Worm (Caenorhabditis elegans) whole organism, young adult: ENCODE measurements around the gene cest-35.1.

Experiments used
- ZK185.1 ChIP-seq: sonication (generic microtip); optimal IDR thresholded peaks from 2 replicates; lab custom pipeline; 2016; ENCODE audit warnings: mild to moderate bottlenecking, missing genetic modification characterization, missing compliant biosample characterization; ENCODE audit not compliant: poor library complexity, severe bottlenecking
- cebp-2 ChIP-seq: fragments of 200-800 bp; sonication (Bioruptor generic); IDR thresholded peaks from 2 replicates; pipeline ENCODE4 v1.3.6; 2022; ENCODE audit warnings: missing genetic modification characterization, missing compliant biosample characterization
- lir-1 ChIP-seq: fragments of 200-800 bp; sonication (Bioruptor generic); conservative IDR thresholded peaks from 2 replicates; pipeline ENCODE4 v1.3.6; 2022; ENCODE audit warnings: missing genetic modification reagents, missing genetic modification characterization, missing compliant biosample characterization
- nfya-1 ChIP-seq: sonication (generic microtip); optimal IDR thresholded peaks from 2 replicates; lab custom pipeline; 2017; ENCODE audit warnings: antibody characterized with exemption, missing compliant biosample characterization, missing genetic modification characterization, borderline replicate concordance; ENCODE audit not compliant: insufficient read depth
- nhr-120 ChIP-seq: fragments of 200-800 bp; sonication (Bioruptor generic); IDR thresholded peaks from 2 replicates; pipeline ENCODE4 v1.3.6; 2022; ENCODE audit warnings: missing genetic modification characterization, missing compliant biosample characterization
- nhr-90 ChIP-seq: sonication (generic microtip); optimal IDR thresholded peaks from 2 replicates; lab custom pipeline; 2016; ENCODE audit warnings: missing genotype, mild to moderate bottlenecking, missing genetic modification characterization, missing compliant biosample characterization
- unc-62 ChIP-seq: fragments of 150-350 bp; optimal IDR thresholded peaks from 2 replicates; lab custom pipeline; 2014; ENCODE audit warnings: missing biosample characterization, missing genetic modification reagents, missing genetic modification characterization

ce11 chrV:5213674-5214073 lies 29.3 kb downstream of the cest-35.1 start:
- TF ChIP-seq lir-1 (GFP tag; lab: Robert Waterston, UW) (no peak), nfya-1 (tag; lab: Kevin White, UChicago) (no peak), nhr-90 (tag; lab: Kevin White, UChicago) (no peak), ZK185.1 (no peak), unc-62 (no peak), nhr-120 (GFP tag; lab: Robert Waterston, UW) (no peak), cebp-2 (GFP tag; lab: Robert Waterston, UW) (no peak)
